Fruit fly (Drosophila melanogaster) whole organism, embryonic: ENCODE data around the gene eas.

Experiments
- CG10462 ChIP-seq: fragments of 200-800 bp; sonication (Bioruptor generic); optimal IDR thresholded peaks from 2 replicates; lab custom pipeline; 2016; ENCODE audit warnings: missing biosample characterization, missing genetic modification characterization
- CG10565 ChIP-seq: fragments of 200-800 bp; sonication (Bioruptor generic); optimal IDR thresholded peaks from 3 replicates; lab custom pipeline; 2016; ENCODE audit warnings: missing biosample characterization, mild to moderate bottlenecking, missing genetic modification characterization
- CG10959 ChIP-seq: fragments of 200-800 bp; sonication (Bioruptor generic); IDR thresholded peaks from 2 replicates; pipeline ENCODE4 v1.3.6; 2022; ENCODE audit warnings: missing biosample characterization, missing genetic modification characterization
- CG11247 ChIP-seq: fragments of 200-800 bp; sonication (Bioruptor generic); IDR thresholded peaks from 2 replicates; pipeline ENCODE4 v1.3.6; 2022; ENCODE audit warnings: missing biosample characterization, missing genetic modification characterization
- CG11456 ChIP-seq: fragments of 200-800 bp; sonication (Bioruptor generic); IDR thresholded peaks from 3 replicates; pipeline ENCODE4 v1.3.6; 2022; ENCODE audit warnings: missing biosample characterization, missing genetic modification characterization
- CG11695 ChIP-seq: fragments of 200-800 bp; sonication (Bioruptor generic); IDR thresholded peaks from 3 replicates; pipeline ENCODE4 v1.3.6; 2022; ENCODE audit warnings: missing biosample characterization, missing genetic modification characterization
- CG13287 ChIP-seq: fragments of 200-800 bp; sonication (Bioruptor generic); IDR thresholded peaks from 2 replicates; pipeline ENCODE4 v1.3.6; 2022; ENCODE audit warnings: missing biosample characterization, missing genetic modification characterization; ENCODE audit not compliant: partially characterized antibody
- CG14050 ChIP-seq: fragments of 200-800 bp; sonication (Bioruptor generic); IDR thresholded peaks from 3 replicates; pipeline ENCODE4 v1.3.6; 2022; ENCODE audit warnings: missing biosample characterization, missing genetic modification characterization
- CG17568 ChIP-seq: fragments of 200-800 bp; sonication (Bioruptor generic); optimal IDR thresholded peaks from 2 replicates; lab custom pipeline; 2018; ENCODE audit warnings: missing biosample characterization, mild to moderate bottlenecking, missing genetic modification characterization, moderate library complexity
- CG17612 ChIP-seq: fragments of 200-800 bp; sonication (Bioruptor generic); IDR thresholded peaks from 2 replicates; pipeline ENCODE4 v1.3.6; 2022; ENCODE audit warnings: missing biosample characterization, missing genetic modification characterization
- CG17802 ChIP-seq: fragments of 200-800 bp; sonication (Bioruptor generic); optimal IDR thresholded peaks from 2 replicates; lab custom pipeline; 2018; ENCODE audit warnings: missing biosample characterization, mild to moderate bottlenecking, missing genetic modification characterization, moderate library complexity
- CG30020 ChIP-seq: fragments of 200-800 bp; optimal IDR thresholded peaks from 2 replicates; lab custom pipeline; 2019; ENCODE audit warnings: missing biosample characterization, mild to moderate bottlenecking, missing genetic modification characterization, moderate library complexity
- CG30403 ChIP-seq: fragments of 200-800 bp; sonication (Bioruptor generic); optimal IDR thresholded peaks from 3 replicates; lab custom pipeline; 2016; ENCODE audit warnings: missing biosample characterization, missing genetic modification characterization
- CG3407 ChIP-seq: fragments of 200-800 bp; sonication (Bioruptor generic); optimal IDR thresholded peaks from 2 replicates; lab custom pipeline; 2018; ENCODE audit warnings: missing biosample characterization, mild to moderate bottlenecking, missing genetic modification characterization
- CG4404 ChIP-seq: fragments of 200-800 bp; sonication (Bioruptor generic); IDR thresholded peaks from 2 replicates; pipeline ENCODE4 v1.3.6; 2022; ENCODE audit warnings: missing biosample characterization, missing genetic modification characterization
- CG4424 ChIP-seq: fragments of 200-800 bp; sonication (Bioruptor generic); optimal IDR thresholded peaks from 3 replicates; lab custom pipeline; 2016; ENCODE audit warnings: missing biosample characterization, missing genetic modification characterization
- CG6272 ChIP-seq: fragments of 200-800 bp; sonication (Bioruptor generic); IDR thresholded peaks from 2 replicates; pipeline ENCODE4 v1.3.6; 2022; ENCODE audit warnings: missing biosample characterization, missing genetic modification characterization
- CG7357 ChIP-seq: fragments of 200-800 bp; sonication (Bioruptor generic); IDR thresholded peaks from 3 replicates; pipeline ENCODE4 v1.3.6; 2022; ENCODE audit warnings: missing biosample characterization, missing genetic modification characterization
- CG7556 ChIP-seq: fragments of 200-800 bp; sonication (Bioruptor generic); optimal IDR thresholded peaks from 2 replicates; lab custom pipeline; 2017; ENCODE audit warnings: missing biosample characterization, mild to moderate bottlenecking, missing genetic modification characterization
- Eip74EF ChIP-seq, 2 experiments: fragments of 200-800 bp in 1 of 2; fragments of >200 bp in 1 of 2; sonication (Bioruptor generic) in 1 of 2; optimal IDR thresholded peaks; 2 replicates each; lab custom pipeline; 2017 to 2019; ENCODE audit warnings: missing biosample characterization in 2 of 2, missing genetic modification characterization in 2 of 2, mild to moderate bottlenecking in 1 of 2, moderate library complexity in 1 of 2
- H15 ChIP-seq: fragments of 200-800 bp; sonication (Bioruptor generic); IDR thresholded peaks from 3 replicates; pipeline ENCODE4 v1.3.6; 2022; ENCODE audit warnings: missing biosample characterization, missing genetic modification characterization
- HLH3B ChIP-seq: fragments of 200-800 bp; sonication (Bioruptor generic); IDR thresholded peaks from 2 replicates; pipeline ENCODE4 v1.3.6; 2022; ENCODE audit warnings: missing biosample characterization, missing genetic modification characterization
- HLH4C ChIP-seq: fragments of 200-800 bp; sonication (Bioruptor generic); IDR thresholded peaks from 3 replicates; pipeline ENCODE4 v1.3.6; 2022; ENCODE audit warnings: missing biosample characterization, missing genetic modification characterization; ENCODE audit not compliant: partially characterized antibody
- HLHmδ ChIP-seq: fragments of 200-800 bp; sonication (Bioruptor generic); optimal IDR thresholded peaks from 2 replicates; lab custom pipeline; 2018; ENCODE audit warnings: missing biosample characterization, mild to moderate bottlenecking, missing genetic modification characterization, moderate library complexity
- Hr78 ChIP-seq, 2 experiments: fragments of 200-800 bp in 1 of 2; fragments of >200 bp in 1 of 2; sonication (Bioruptor generic) in 1 of 2; optimal IDR thresholded peaks; 2 replicates each; lab custom pipeline; 2017 to 2019; ENCODE audit warnings: missing biosample characterization in 2 of 2, missing genetic modification characterization in 2 of 2, mild to moderate bottlenecking in 1 of 2, moderate library complexity in 1 of 2
- Lpt ChIP-seq: fragments of >200 bp; optimal IDR thresholded peaks from 2 replicates; lab custom pipeline; 2018; ENCODE audit warnings: missing biosample characterization, missing genetic modification characterization
- Mrtf ChIP-seq: fragments of 200-800 bp; sonication (Bioruptor generic); IDR thresholded peaks from 3 replicates; pipeline ENCODE4 v1.3.6; 2022; ENCODE audit warnings: missing biosample characterization, missing genetic modification characterization
- Rx ChIP-seq: fragments of 200-800 bp; sonication (Bioruptor generic); IDR thresholded peaks from 2 replicates; pipeline ENCODE4 v1.3.6; 2022; ENCODE audit warnings: missing biosample characterization, missing genetic modification characterization
- Ssrp ChIP-seq: fragments of 200-800 bp; sonication (Bioruptor generic); optimal IDR thresholded peaks from 2 replicates; lab custom pipeline; 2018; ENCODE audit warnings: missing biosample characterization, mild to moderate bottlenecking, missing genetic modification characterization, moderate library complexity
- Usf ChIP-seq: fragments of 200-800 bp; sonication (Bioruptor generic); optimal IDR thresholded peaks from 2 replicates; lab custom pipeline; 2017; ENCODE audit warnings: missing genotype, missing biosample characterization, missing genetic modification characterization
- ac ChIP-seq: fragments of 200-800 bp; sonication (Bioruptor generic); optimal IDR thresholded peaks from 3 replicates; lab custom pipeline; 2017; ENCODE audit warnings: missing biosample characterization, mild to moderate bottlenecking, missing genetic modification characterization
- ato ChIP-seq: fragments of 200-800 bp; sonication (Bioruptor generic); IDR thresholded peaks from 2 replicates; pipeline ENCODE4 v1.3.6; 2022; ENCODE audit warnings: missing biosample characterization, missing genetic modification characterization; ENCODE audit not compliant: partially characterized antibody
- bsh ChIP-seq, 2 experiments: fragments of 200-800 bp; sonication (Bioruptor generic); optimal IDR thresholded peaks; 2 replicates each; lab custom pipeline; 2017 to 2018; ENCODE audit warnings: mild to moderate bottlenecking in 2 of 2, missing biosample characterization in 2 of 2, missing genetic modification characterization in 2 of 2, moderate library complexity in 1 of 2
- cg ChIP-seq: fragments of 200-800 bp; sonication (Bioruptor generic); optimal IDR thresholded peaks from 3 replicates; lab custom pipeline; 2019; ENCODE audit warnings: missing biosample characterization, mild to moderate bottlenecking, missing genetic modification characterization, moderate library complexity
- chn ChIP-seq: fragments of 200-800 bp; sonication (Bioruptor generic); optimal IDR thresholded peaks from 2 replicates; lab custom pipeline; 2016; ENCODE audit warnings: missing biosample characterization, missing genetic modification characterization
- ci ChIP-seq: fragments of 200-800 bp; sonication (Bioruptor generic); IDR thresholded peaks from 3 replicates; pipeline ENCODE4 v1.3.6; 2022; ENCODE audit warnings: missing biosample characterization, missing genetic modification characterization
- dati ChIP-seq: fragments of 200-800 bp; sonication (Bioruptor generic); IDR thresholded peaks from 2 replicates; pipeline ENCODE4 v1.3.6; 2022; ENCODE audit warnings: missing biosample characterization, missing genetic modification characterization
- disco-r ChIP-seq: fragments of 200-800 bp; sonication (Bioruptor generic); optimal IDR thresholded peaks from 2 replicates; lab custom pipeline; 2016; ENCODE audit warnings: missing biosample characterization, missing genetic modification characterization
- esg ChIP-seq: fragments of 200-800 bp; sonication (Bioruptor generic); conservative IDR thresholded peaks from 2 replicates; pipeline ENCODE4 v1.3.6; 2022; ENCODE audit warnings: missing biosample characterization, missing genetic modification characterization
- eve ChIP-seq, 2 experiments: fragments of >200 bp; optimal IDR thresholded peaks; 2 replicates each; lab custom pipeline; 2017; ENCODE audit warnings: missing biosample characterization in 2 of 2, missing genetic modification characterization in 2 of 2
- ewg ChIP-seq: fragments of 200-800 bp; sonication (Bioruptor generic); optimal IDR thresholded peaks from 3 replicates; lab custom pipeline; 2017; ENCODE audit warnings: mild to moderate bottlenecking, missing biosample characterization, missing genetic modification reagents, missing genetic modification characterization
- fd64A ChIP-seq: fragments of 200-800 bp; sonication (Bioruptor generic); optimal IDR thresholded peaks from 3 replicates; lab custom pipeline; 2018; ENCODE audit warnings: missing biosample characterization, mild to moderate bottlenecking, missing genetic modification characterization
- onecut ChIP-seq: fragments of 200-800 bp; sonication (Bioruptor generic); IDR thresholded peaks from 2 replicates; pipeline ENCODE4 v1.3.6; 2022; ENCODE audit warnings: missing biosample characterization, missing genetic modification characterization
- rib ChIP-seq: fragments of 200-800 bp; sonication (Bioruptor generic); IDR thresholded peaks from 2 replicates; pipeline ENCODE4 v1.3.6; 2022; ENCODE audit warnings: missing biosample characterization, missing genetic modification characterization
- sd ChIP-seq: fragments of 200-800 bp; sonication (Bioruptor generic); optimal IDR thresholded peaks from 3 replicates; lab custom pipeline; 2018; ENCODE audit warnings: missing biosample characterization, mild to moderate bottlenecking, missing genetic modification characterization, moderate library complexity
- sens-2 ChIP-seq: fragments of 200-800 bp; sonication (Bioruptor generic); IDR thresholded peaks from 2 replicates; pipeline ENCODE4 v1.3.6; 2022; ENCODE audit warnings: missing biosample characterization, missing genetic modification characterization
- shn ChIP-seq: fragments of 200-800 bp; sonication (Bioruptor generic); optimal IDR thresholded peaks from 3 replicates; lab custom pipeline; 2016; ENCODE audit warnings: missing biosample characterization, missing genetic modification characterization
- sim ChIP-seq: fragments of 200-800 bp; sonication (Bioruptor generic); IDR thresholded peaks from 2 replicates; pipeline ENCODE4 v1.3.6; 2022; ENCODE audit warnings: missing biosample characterization, missing genetic modification characterization
- slbo ChIP-seq: fragments of 200-800 bp; sonication (Bioruptor generic); IDR thresholded peaks from 2 replicates; pipeline ENCODE4 v1.3.6; 2022; ENCODE audit warnings: missing biosample characterization, missing genetic modification characterization
- usp ChIP-seq: fragments of >200 bp; optimal IDR thresholded peaks from 2 replicates; lab custom pipeline; 2017; ENCODE audit warnings: missing biosample characterization, missing genetic modification characterization

eas gene

DNA sequence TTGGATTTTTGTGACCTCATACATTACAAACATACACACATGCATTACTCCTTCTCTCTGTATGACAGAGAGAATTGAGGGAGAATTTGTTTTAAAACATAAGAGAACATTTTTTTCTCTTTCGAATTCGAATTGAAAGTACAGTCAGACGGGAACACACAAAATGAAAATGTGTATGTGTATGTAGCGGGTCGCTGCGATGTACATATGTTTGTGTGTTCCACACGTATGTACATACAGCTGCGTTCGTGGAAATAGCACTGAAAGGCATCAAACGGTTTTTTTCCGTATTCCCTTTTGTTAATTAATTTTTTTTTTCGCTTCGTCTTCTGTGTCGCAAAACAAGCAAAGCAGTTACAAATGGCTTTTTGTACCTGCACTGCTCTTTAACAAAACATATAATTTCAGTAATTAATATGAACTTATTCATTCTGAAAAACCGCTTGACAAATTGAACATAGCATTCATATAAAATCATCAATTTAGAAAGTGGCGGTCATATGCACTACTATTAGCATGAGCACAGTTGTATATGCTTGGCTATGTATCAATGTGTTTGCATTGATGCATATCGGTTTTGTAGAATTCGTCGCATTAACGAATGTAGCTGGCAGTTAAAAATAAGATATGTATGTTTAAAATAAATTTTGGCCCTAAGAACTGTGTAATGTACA is 54.6 kb downstream of the eas start (continued):
- peak; percentile 88 for TF ChIP-seq CG10462 (GFP tag; lab: Kevin White, UChicago)
- TF ChIP-seq CG3407 (GFP tag; lab: Kevin White, UChicago), result peak; percentile 93
- no peak for TF ChIP-seq ato
- TF ChIP-seq CG30403 (GFP tag; lab: Kevin White, UChicago), result peak; percentile 96
- peak; percentile 92 for TF ChIP-seq Usf
- 0 out of 2 replicates have a peak, but pooled peaks have one; percentile 37 for TF ChIP-seq dati (GFP tag; lab: Robert Waterston, UW)
- TF ChIP-seq CG30020 (tag; lab: Kevin White, UChicago), result peak; percentile 90
- peak; percentile 81 for TF ChIP-seq CG17802 (tag; lab: Kevin White, UChicago)
- peak; percentile 93 for TF ChIP-seq fd64A (GFP tag; lab: Kevin White, UChicago)
- peak; percentile 85 for TF ChIP-seq CG7357 (GFP tag; lab: Robert Waterston, UW)
- peak; percentile 63 for TF ChIP-seq CG17612 (GFP tag; lab: Robert Waterston, UW)
- TF ChIP-seq CG11247 (GFP tag; lab: Robert Waterston, UW), result peak; percentile 84
- TF ChIP-seq usp, result no peak
- peak; percentile 80; the same call in 1 of the 2 replicates for TF ChIP-seq sim (GFP tag; lab: Robert Waterston, UW)
- TF ChIP-seq CG10565 (GFP tag; lab: Kevin White, UChicago), result peak; percentile 83
- TF ChIP-seq CG17568, result peak; percentile 93
- peak; percentile 88 for TF ChIP-seq HLH3B (GFP tag; lab: Robert Waterston, UW)
- TF ChIP-seq H15, result peak; percentile 86
- TF ChIP-seq CG10959 (GFP tag; lab: Robert Waterston, UW), result peak; percentile 81
- peak; percentile 90 for TF ChIP-seq onecut (GFP tag; lab: Robert Waterston, UW)
- TF ChIP-seq Eip74EF (GFP tag; optimal IDR thresholded peaks at IDR 0.05; lab: Kevin White, UChicago), result peak in 1 of 2 experiments; percentile 98
- TF ChIP-seq CG11695 (GFP tag; lab: Robert Waterston, UW), result peak; percentile 97
- TF ChIP-seq sens-2 (GFP tag; lab: Robert Waterston, UW), result peak; percentile 82
- TF ChIP-seq HLH4C, result no peak
- TF ChIP-seq Ssrp (tag; lab: Kevin White, UChicago), result peak; percentile 96
- TF ChIP-seq CG6272 (GFP tag; lab: Robert Waterston, UW), result peak; percentile 84
- TF ChIP-seq CG7556 (GFP tag; lab: Kevin White, UChicago), result peak; percentile 99
- TF ChIP-seq CG11456 (GFP tag; lab: Robert Waterston, UW), result peak; percentile 87
- TF ChIP-seq ewg (GFP tag; lab: Kevin White, UChicago), result peak; percentile 91
- TF ChIP-seq rib (GFP tag; lab: Robert Waterston, UW), result peak; percentile 87
- TF ChIP-seq Lpt (GFP tag; lab: Kevin White, UChicago), result no peak
- peak; percentile 89 for TF ChIP-seq CG14050
- TF ChIP-seq eve (GFP tag; optimal IDR thresholded peaks at IDR 0.05; lab: Kevin White, UChicago), result no peak
- TF ChIP-seq cg, result peak; percentile 87
- TF ChIP-seq CG4404, result peak; percentile 92
- peak; percentile 88 for TF ChIP-seq ac (GFP tag; lab: Kevin White, UChicago)
- peak; percentile 90 for TF ChIP-seq slbo (GFP tag; lab: Robert Waterston, UW)
- peak; percentile 85 for TF ChIP-seq Rx (GFP tag; lab: Robert Waterston, UW)
- peak; percentile 88 for TF ChIP-seq ci (GFP tag; lab: Robert Waterston, UW)
- TF ChIP-seq shn (GFP tag; lab: Kevin White, UChicago), result peak; percentile 94
- peak; percentile 57 for TF ChIP-seq HLHmδ (GFP tag; lab: Kevin White, UChicago)
- TF ChIP-seq esg (GFP tag; lab: Robert Waterston, UW), result peak; percentile 90
- no peak; the same call in 1 of the 2 replicates for TF ChIP-seq CG13287 (GFP tag; lab: Robert Waterston, UW)
- TF ChIP-seq CG4424 (GFP tag; lab: Kevin White, UChicago), result peak; percentile 93
- TF ChIP-seq bsh (GFP tag; optimal IDR thresholded peaks at IDR 0.05; lab: Kevin White, UChicago), result peak; percentile 92 to 97
- peak; percentile 90 for TF ChIP-seq sd (tag; lab: Kevin White, UChicago)
- peak; percentile 95 for TF ChIP-seq chn
- peak in 1 of 2 experiments; percentile 91 for TF ChIP-seq Hr78 (GFP tag; optimal IDR thresholded peaks at IDR 0.05; lab: Kevin White, UChicago)
- peak; percentile 93 for TF ChIP-seq disco-r
- TF ChIP-seq Mrtf, result peak; percentile 90
